Worm (Caenorhabditis elegans) whole organism, L4 larva: ENCODE results near the gene noa-1.

Experiments used
- F10B5.3 ChIP-seq: sonication (generic microtip); optimal IDR thresholded peaks from 2 replicates; lab custom pipeline; 2016; ENCODE audit warnings: mild to moderate bottlenecking, missing genetic modification characterization, missing compliant biosample characterization
- F26F4.8 ChIP-seq: fragments of 200-800 bp; sonication (Bioruptor generic); conservative IDR thresholded peaks from 2 replicates; pipeline ENCODE4 v1.3.6; 2022; ENCODE audit warnings: missing genetic modification characterization, missing compliant biosample characterization
- T26A8.4 ChIP-seq: fragments of 200-800 bp; sonication (Bioruptor generic); IDR thresholded peaks from 2 replicates; pipeline ENCODE4 v1.3.6; 2022; ENCODE audit warnings: missing genetic modification characterization, missing compliant biosample characterization
- ceh-20 ChIP-seq: fragments of 200-800 bp; sonication (Bioruptor generic); IDR thresholded peaks from 2 replicates; pipeline ENCODE4 v1.3.6; 2022; ENCODE audit warnings: missing genetic modification reagents, missing genetic modification characterization, missing compliant biosample characterization
- hlh-11 ChIP-seq: fragments of 200-800 bp; sonication (Bioruptor generic); optimal IDR thresholded peaks from 2 replicates; lab custom pipeline; 2018; ENCODE audit warnings: mild to moderate bottlenecking, missing genetic modification characterization, missing compliant biosample characterization
- lin-38 ChIP-seq: fragments of 200-800 bp; sonication (Bioruptor generic); IDR thresholded peaks from 2 replicates; pipeline ENCODE4 v1.3.6; 2022; ENCODE audit warnings: missing genetic modification reagents, missing genetic modification characterization, missing compliant biosample characterization
- nhr-42 ChIP-seq: fragments of 200-800 bp; sonication (Bioruptor generic); IDR thresholded peaks from 2 replicates; pipeline ENCODE4 v1.3.6; 2022; ENCODE audit warnings: missing genetic modification characterization, missing compliant biosample characterization
- nhr-48 ChIP-seq: sonication (generic microtip); optimal IDR thresholded peaks from 2 replicates; lab custom pipeline; 2016; ENCODE audit warnings: mild to moderate bottlenecking, missing genetic modification characterization, missing compliant biosample characterization
- sdz-12 ChIP-seq: fragments of 200-800 bp; sonication (Bioruptor generic); optimal IDR thresholded peaks from 2 replicates; lab custom pipeline; 2018; ENCODE audit warnings: mild to moderate bottlenecking, missing genetic modification characterization, missing compliant biosample characterization
- set-16 ChIP-seq: fragments of 200-800 bp; sonication (Bioruptor generic); IDR thresholded peaks from 2 replicates; pipeline ENCODE4 v1.3.6; 2022; ENCODE audit warnings: missing genetic modification reagents, missing genetic modification characterization, missing compliant biosample characterization
- unc-62 ChIP-seq, 3 experiments: fragments of 150-350 bp in 1 of 3; sonication (generic microtip); optimal IDR thresholded peaks in 2 of 3; peaks in 1 of 3; 1 replicate in 1 of 3; 2 replicates in 2 of 3; lab custom pipeline; 2014 to 2017; ENCODE audit warnings: missing biosample characterization in 3 of 3, missing genetic modification characterization in 3 of 3, missing genetic modification reagents in 3 of 3, missing genotype in 1 of 3

noa-1 gene

DNA sequence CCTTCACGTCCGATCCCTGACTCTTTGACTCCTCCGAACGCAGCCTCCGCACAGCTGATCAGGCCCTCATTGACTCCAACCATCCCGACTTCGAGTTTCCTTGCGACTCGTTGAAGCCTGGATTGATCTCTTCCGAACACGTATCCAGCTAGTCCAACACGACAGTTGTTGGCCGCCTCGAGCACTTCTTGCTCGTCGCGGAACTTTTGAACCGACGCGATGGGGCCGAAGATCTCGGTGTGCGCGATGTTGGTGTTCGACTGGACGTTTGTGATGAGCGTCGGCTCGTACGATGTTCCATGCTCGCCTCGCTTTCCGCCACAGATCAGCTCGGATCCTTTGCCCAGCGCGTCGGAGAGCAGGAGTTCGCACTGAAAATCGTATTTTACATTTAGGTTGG is 53.3 kb downstream of the noa-1 start:
- TF ChIP-seq ceh-20 (GFP tag; lab: Robert Waterston, UW) (no peak), set-16 (GFP tag; lab: Robert Waterston, UW) (peak; percentile 69; the same call in 1 of the 2 replicates)

DNA sequence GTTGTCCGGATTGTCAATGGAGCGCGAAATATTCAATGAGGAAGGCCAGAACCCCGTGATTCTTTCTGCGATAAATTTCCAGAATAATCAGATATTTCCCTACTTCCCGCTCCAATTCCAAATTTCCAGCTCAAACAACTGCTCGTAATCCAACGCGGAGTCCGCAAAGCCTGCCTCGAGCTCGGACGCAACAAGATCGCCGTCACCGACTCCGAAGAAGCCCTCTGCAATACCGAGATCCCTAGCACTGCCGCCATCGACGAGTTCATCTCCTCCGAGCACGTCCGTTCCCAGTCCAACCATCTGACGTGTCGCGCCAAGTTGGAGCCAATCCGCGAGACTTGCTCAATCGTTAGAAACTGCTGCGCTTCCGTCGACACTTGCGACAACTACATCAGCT is 55.7 kb downstream of the noa-1 start:
- TF ChIP-seq nhr-42 (GFP tag; lab: Robert Waterston, UW): 0 out of 2 replicates have a peak, but pooled peaks have one; percentile 5
- 0 out of 2 replicates have a peak, but pooled peaks have one; percentile 7 for TF ChIP-seq F26F4.8 (GFP tag; lab: Robert Waterston, UW)
- no peak for TF ChIP-seq F10B5.3 (tag; lab: Kevin White, UChicago)
- 0 out of 2 replicates have a peak, but pooled peaks have one; percentile 17 for TF ChIP-seq lin-38
- TF ChIP-seq set-16 (GFP tag; lab: Robert Waterston, UW): peak; percentile 77
- no peak for TF ChIP-seq hlh-11 (tag; lab: Kevin White, UChicago)
- TF ChIP-seq T26A8.4 (GFP tag; lab: Robert Waterston, UW): 0 out of 2 replicates have a peak, but pooled peaks have one; percentile 10
- TF ChIP-seq sdz-12 (GFP tag; lab: Kevin White, UChicago): no peak

ce11 chrII:13484108-13484507 is 56.7 kb downstream of the noa-1 start:
- no peak for TF ChIP-seq nhr-48 (tag; lab: Kevin White, UChicago)
- TF ChIP-seq set-16 (GFP tag; lab: Robert Waterston, UW): peak; percentile 65
- TF ChIP-seq unc-62 (GFP tag; optimal IDR thresholded peaks at IDR 0.05 in 1 of 2; lab: Kevin White, UChicago): peak in 1 of 2 experiments; percentile 47
- TF ChIP-seq unc-62 (tag; optimal IDR thresholded peaks at IDR 0.05; lab: Kevin White, UChicago): no peak
